Fruit fly (Drosophila melanogaster) whole organism, prepupa: ENCODE data around the gene CG12535.
A peak's percentile ranks its signal among the peaks of the same experiment; 100 is the strongest.

ENCODE experiments used
- Blimp-1 ChIP-seq: fragments of 200-800 bp; sonication (Bioruptor generic); optimal IDR thresholded peaks from 3 replicates; lab custom pipeline; 2017; ENCODE audit warnings: missing biosample characterization, missing genetic modification characterization, mild to moderate bottlenecking, moderate library complexity, missing genetic modification reagents
- CG3919 ChIP-seq: fragments of 200-800 bp; sonication (Bioruptor generic); optimal IDR thresholded peaks from 3 replicates; lab custom pipeline; 2016; ENCODE audit warnings: missing biosample characterization, missing genetic modification characterization
- CG8632 ChIP-seq: fragments of 200-800 bp; sonication (Bioruptor generic); optimal IDR thresholded peaks from 3 replicates; lab custom pipeline; 2016; ENCODE audit warnings: missing biosample characterization, missing genetic modification characterization
- Eip78C ChIP-seq: fragments of 200-800 bp; sonication (Bioruptor generic); peaks from one replicate; lab custom pipeline; 2016; ENCODE audit warnings: missing biosample characterization, missing genetic modification characterization
- Lpt ChIP-seq: fragments of 200-800 bp; sonication (Bioruptor generic); optimal IDR thresholded peaks from 3 replicates; lab custom pipeline; 2016; ENCODE audit warnings: missing biosample characterization, missing genetic modification characterization
- OdsH ChIP-seq: fragments of 200-800 bp; sonication (Bioruptor generic); optimal IDR thresholded peaks from 3 replicates; lab custom pipeline; 2016; ENCODE audit warnings: missing biosample characterization, missing genetic modification characterization
- Smox ChIP-seq: fragments of 200-800 bp; sonication (Bioruptor generic); optimal IDR thresholded peaks from 3 replicates; lab custom pipeline; 2016; ENCODE audit warnings: missing biosample characterization, missing genetic modification characterization
- dsx ChIP-seq: fragments of 200-800 bp; optimal IDR thresholded peaks from 3 replicates; lab custom pipeline; 2019; ENCODE audit warnings: missing biosample characterization, mild to moderate bottlenecking, missing genetic modification characterization, moderate library complexity; ENCODE audit not compliant: poor library complexity, severe bottlenecking
- eg ChIP-seq: fragments of 200-800 bp; sonication (Bioruptor generic); IDR thresholded peaks from 3 replicates; pipeline ENCODE4 v1.3.6; 2022; ENCODE audit warnings: missing biosample characterization, missing genetic modification characterization
- fd85E ChIP-seq: fragments of 200-800 bp; sonication (Bioruptor generic); optimal IDR thresholded peaks from 3 replicates; lab custom pipeline; 2016; ENCODE audit warnings: missing biosample characterization, missing genetic modification characterization
- fkh ChIP-seq: fragments of 200-800 bp; sonication (Bioruptor generic); optimal IDR thresholded peaks from 3 replicates; lab custom pipeline; 2017; ENCODE audit warnings: missing biosample characterization, mild to moderate bottlenecking, missing genetic modification characterization, moderate library complexity
- ss ChIP-seq, 2 experiments: fragments of 200-800 bp; sonication (Bioruptor generic); optimal IDR thresholded peaks; 2 replicates in 1 of 2; 3 replicates in 1 of 2; lab custom pipeline; 2017 to 2018; ENCODE audit warnings: mild to moderate bottlenecking in 2 of 2, missing biosample characterization in 2 of 2, missing genetic modification characterization in 2 of 2, moderate library complexity in 1 of 2

DNA sequence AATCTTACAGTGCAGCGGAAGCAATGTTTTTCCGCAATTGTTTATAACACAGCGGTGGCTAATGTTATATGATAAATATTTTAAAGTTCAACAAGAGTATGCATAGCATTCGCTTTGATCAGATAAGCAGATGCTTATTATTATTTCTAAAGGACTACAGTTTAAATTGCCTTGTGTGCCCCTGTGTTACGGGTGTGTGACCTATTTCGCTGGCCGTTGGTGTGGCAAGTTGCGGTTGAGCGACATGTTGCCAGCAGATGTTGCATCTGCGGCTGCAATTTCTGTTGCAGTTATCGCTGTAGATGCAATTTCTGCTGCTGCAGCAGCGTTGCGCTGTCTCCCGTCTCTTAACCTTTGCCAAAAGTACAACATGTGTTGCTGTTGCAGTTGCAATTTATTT, 68.5 kb downstream of the CG12535 start:
- TF ChIP-seq Eip78C (peak; percentile 86), ss (GFP tag; optimal IDR thresholded peaks at IDR 0.05; lab: Kevin White, UChicago) (peak; percentile 23 to 60), dsx (GFP tag; lab: Kevin White, UChicago) (peak; percentile 55), Smox (peak; percentile 37), OdsH (GFP tag; lab: Kevin White, UChicago) (peak; percentile 69), CG3919 (GFP tag; lab: Kevin White, UChicago) (peak; percentile 68), fkh (GFP tag; lab: Kevin White, UChicago) (no peak), Lpt (GFP tag; lab: Kevin White, UChicago) (peak; percentile 51), CG8632 (GFP tag; lab: Kevin White, UChicago) (peak; percentile 55), Blimp-1 (GFP tag; lab: Kevin White, UChicago) (no peak), fd85E (GFP tag; lab: Kevin White, UChicago) (no peak), eg (GFP tag; lab: Robert Waterston, UW) (peak; percentile 87)
